Worm (Caenorhabditis elegans): ENCODE measurements around the gene T05B11.4.

ce11 chrV:7786639-7787038 lies 32.2 kb upstream of the T05B11.4 start:
- TF ChIP-seq nhr-237 (tag; optimal IDR thresholded peaks at IDR 0.05) = no peak
- TF ChIP-seq ceh-39 (tag; optimal IDR thresholded peaks at IDR 0.05) = no peak
- no peak for TF ChIP-seq pha-4 (tag; optimal IDR thresholded peaks at IDR 0.05)
- TF ChIP-seq blmp-1 (tag; optimal IDR thresholded peaks at IDR 0.05) = no peak
- no peak for TF ChIP-seq nhr-12 (tag; optimal IDR thresholded peaks at IDR 0.05)
- no peak for TF ChIP-seq unc-39 (tag; optimal IDR thresholded peaks at IDR 0.05)
- no peak for TF ChIP-seq snpc-4 (tag; optimal IDR thresholded peaks at IDR 0.05)
- no peak for TF ChIP-seq hlh-1 (tag; optimal IDR thresholded peaks at IDR 0.05)
- TF ChIP-seq ham-2 (GFP tag; optimal IDR thresholded peaks at IDR 0.05) = no peak
- no peak for TF ChIP-seq elt-3 (tag; optimal IDR thresholded peaks at IDR 0.05)
- TF ChIP-seq unc-62 (GFP tag; optimal IDR thresholded peaks at IDR 0.05) = no peak
- TF ChIP-seq sem-2 (GFP tag; optimal IDR thresholded peaks at IDR 0.05) = no peak
- TF ChIP-seq lin-32 (GFP tag; optimal IDR thresholded peaks at IDR 0.05) = no peak
